Worm (Caenorhabditis elegans): ENCODE results near the gene ets-4.

ets-4 gene

ce11 chrX:6533038-6533437 lies 14.4 kb downstream of the ets-4 start:
- TF ChIP-seq hlh-8 (tag; optimal IDR thresholded peaks at IDR 0.05) (no peak), pax-1 (tag; optimal IDR thresholded peaks at IDR 0.05) (no peak), hlh-6 (tag; optimal IDR thresholded peaks at IDR 0.05) (no peak), tbx-2 (tag; optimal IDR thresholded peaks at IDR 0.05) (no peak)

DNA sequence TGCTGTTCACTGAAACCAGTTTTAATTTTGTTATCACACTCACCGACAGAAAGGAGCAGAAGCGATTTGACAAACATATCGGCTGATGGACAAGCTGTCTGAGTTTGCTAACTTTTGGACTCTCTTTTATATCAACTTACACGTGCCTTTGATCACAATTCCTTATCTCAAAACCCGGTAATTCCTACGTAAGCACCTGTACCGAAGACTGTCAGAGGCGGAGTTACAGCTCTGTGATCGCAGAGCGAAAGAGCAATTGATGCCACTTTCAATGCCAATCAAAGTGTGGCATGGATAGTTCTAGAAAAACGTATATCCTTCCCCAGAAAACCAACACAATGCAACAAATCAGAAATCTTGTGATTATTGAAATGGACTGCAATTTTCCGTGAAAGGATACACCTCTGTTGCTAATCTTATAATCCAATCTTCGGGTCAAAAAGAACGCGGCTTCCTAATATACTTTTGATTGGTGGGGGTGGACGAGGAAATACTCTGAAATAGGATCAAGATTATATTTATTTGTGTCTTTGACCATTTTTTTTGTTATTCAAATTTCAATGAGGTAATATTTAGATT lies 18.1 kb downstream of the ets-4 start, which contains the start of gene ilys-5:
TSS of gene ilys-5 (minus strand) at position 140 of the 579 bp plus-strand sequence.
- TF ChIP-seq Y22D7AL.16 (tag; optimal IDR thresholded peaks at IDR 0.05) (no peak), tbx-2 (tag; optimal IDR thresholded peaks at IDR 0.05) (no peak), pha-4 (tag; optimal IDR thresholded peaks at IDR 0.05) (no peak), fax-1 (tag; optimal IDR thresholded peaks at IDR 0.05) (no peak), pax-1 (tag; optimal IDR thresholded peaks at IDR 0.05) (no peak), rnt-1 (tag; optimal IDR thresholded peaks at IDR 0.05) (no peak), unc-55 (GFP tag; optimal IDR thresholded peaks at IDR 0.05) (no peak), lin-11 (tag; optimal IDR thresholded peaks at IDR 0.05) (no peak), ceh-34 (tag; optimal IDR thresholded peaks at IDR 0.05) (no peak), nhr-11 (tag; optimal IDR thresholded peaks at IDR 0.05) (no peak)

DNA sequence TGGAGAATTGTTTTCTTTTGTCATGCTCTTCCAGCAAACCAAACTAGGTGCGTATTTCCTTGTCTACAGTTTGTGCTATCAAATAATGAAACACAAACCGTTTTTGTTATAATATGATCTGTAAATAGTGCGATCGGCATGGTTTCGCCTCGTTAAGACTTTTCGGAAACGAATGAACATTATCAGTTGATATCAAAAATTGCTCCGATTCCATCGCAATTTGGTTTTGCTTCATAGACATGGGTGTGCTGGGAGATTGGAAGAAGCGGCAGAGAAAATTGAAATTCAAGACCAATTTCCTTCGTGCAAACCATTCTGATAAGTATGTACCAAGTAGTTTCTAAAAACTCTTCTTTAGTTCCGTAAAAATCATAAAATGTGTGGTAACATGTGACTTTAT lies 19.4 kb downstream of the ets-4 start:
- TF ChIP-seq ztf-16 (tag; optimal IDR thresholded peaks at IDR 0.05) = no peak
- TF ChIP-seq hlh-6 (tag; optimal IDR thresholded peaks at IDR 0.05) = no peak
- no peak for TF ChIP-seq sox-2 (GFP tag; IDR thresholded peaks at IDR 0.05)
- no peak for TF ChIP-seq che-1 (tag; optimal IDR thresholded peaks at IDR 0.05)
- no peak for TF ChIP-seq ceh-48 (tag; optimal IDR thresholded peaks at IDR 0.05)
- no peak for TF ChIP-seq C38D4.7 (GFP tag; optimal IDR thresholded peaks at IDR 0.05)
- TF ChIP-seq nhr-232 (tag; optimal IDR thresholded peaks at IDR 0.05) = no peak
- no peak for TF ChIP-seq K02D7.2 (tag; optimal IDR thresholded peaks at IDR 0.05)
- TF ChIP-seq ets-4 (tag; optimal IDR thresholded peaks at IDR 0.05) = no peak
- TF ChIP-seq hlh-13 (GFP tag; optimal IDR thresholded peaks at IDR 0.05) = no peak
- TF ChIP-seq elt-2 (tag; optimal IDR thresholded peaks at IDR 0.05) = no peak
- TF ChIP-seq unc-42 (tag; optimal IDR thresholded peaks at IDR 0.05) = no peak
- TF ChIP-seq pha-4 (tag; optimal IDR thresholded peaks at IDR 0.05) = no peak

DNA sequence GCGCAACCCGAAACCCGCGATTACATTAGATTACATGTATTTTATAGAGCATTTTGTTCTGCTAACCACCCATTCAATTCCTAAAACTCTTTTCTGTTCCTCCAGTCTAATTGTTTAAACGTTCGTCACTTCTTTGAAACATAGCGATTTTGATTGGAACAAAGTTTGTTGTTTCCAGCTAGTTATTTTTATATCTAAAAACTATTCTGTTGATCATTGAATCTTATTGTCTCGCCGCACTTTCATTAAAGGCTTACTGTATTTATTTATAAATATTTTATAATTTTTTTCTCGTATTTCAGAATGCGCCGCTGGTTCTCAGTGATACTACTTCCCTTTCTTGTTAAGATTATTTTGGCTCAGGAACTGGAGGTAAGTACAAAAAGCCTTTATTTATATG lies 24.0 kb downstream of the ets-4 start, which contains the start of gene T14E8.2:
TSS of gene T14E8.2 (plus strand) at position 301 of the 400 bp plus-strand sequence.
- TF ChIP-seq hlh-30 (tag; optimal IDR thresholded peaks at IDR 0.05; ENCODE audit: insufficient read depth) (no peak), hlh-13 (GFP tag; optimal IDR thresholded peaks at IDR 0.05) (no peak), unc-86 (tag; optimal IDR thresholded peaks at IDR 0.05) (no peak), rnt-1 (tag; optimal IDR thresholded peaks at IDR 0.05) (no peak), lim-6 (tag; optimal IDR thresholded peaks at IDR 0.05) (no peak), C38D4.7 (GFP tag; optimal IDR thresholded peaks at IDR 0.05) (no peak), ceh-24 (tag; optimal IDR thresholded peaks at IDR 0.05) (no peak), ceh-31 (tag; optimal IDR thresholded peaks at IDR 0.05) (no peak), sox-4 (tag; optimal IDR thresholded peaks at IDR 0.05) (no peak), pros-1 (tag; optimal IDR thresholded peaks at IDR 0.05) (no peak), npax-4 (tag; optimal IDR thresholded peaks at IDR 0.05) (no peak), hlh-6 (tag; optimal IDR thresholded peaks at IDR 0.05) (no peak), nhr-232 (tag; optimal IDR thresholded peaks at IDR 0.05) (no peak), Y22D7AL.16 (tag; optimal IDR thresholded peaks at IDR 0.05) (no peak), K02D7.2 (tag; optimal IDR thresholded peaks at IDR 0.05) (no peak), hlh-15 (tag; optimal IDR thresholded peaks at IDR 0.05) (no peak), ceh-6 (GFP tag; optimal IDR thresholded peaks at IDR 0.05) (no peak)

DNA sequence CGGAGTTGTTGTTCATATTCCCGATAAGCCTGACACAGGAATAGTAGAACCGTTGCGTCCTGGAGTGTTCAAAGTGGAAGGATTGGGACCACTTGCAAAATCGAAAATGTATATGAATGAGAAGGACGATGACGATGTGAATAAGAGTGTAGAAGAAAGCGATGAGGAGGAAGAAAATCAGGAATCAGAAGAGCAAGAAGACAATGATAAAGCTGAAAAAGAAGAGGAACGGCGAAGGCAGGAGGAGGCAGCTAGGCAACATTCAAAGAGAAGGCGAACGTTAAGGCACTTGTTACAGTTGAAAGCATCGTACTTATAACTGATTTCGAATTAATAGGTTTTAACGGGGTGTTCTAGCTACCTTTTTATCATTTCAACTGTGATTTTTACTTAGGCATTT lies 25.0 kb downstream of the ets-4 start:
- TF ChIP-seq tbx-7 (tag; optimal IDR thresholded peaks at IDR 0.05) = no peak
- TF ChIP-seq syd-9 (tag; optimal IDR thresholded peaks at IDR 0.05) = no peak
- no peak for TF ChIP-seq ahr-1 (tag; optimal IDR thresholded peaks at IDR 0.05)
- TF ChIP-seq Y22D7AL.16 (tag; optimal IDR thresholded peaks at IDR 0.05) = no peak
- TF ChIP-seq fax-1 (tag; optimal IDR thresholded peaks at IDR 0.05) = no peak
- no peak for TF ChIP-seq C08G9.2 (tag; optimal IDR thresholded peaks at IDR 0.05)
- TF ChIP-seq hlh-30 (tag; optimal IDR thresholded peaks at IDR 0.05; ENCODE audit: insufficient read depth) = no peak
- TF ChIP-seq K09A11.1 (tag; optimal IDR thresholded peaks at IDR 0.05; ENCODE audit: insufficient read depth) = no peak
- TF ChIP-seq hlh-6 (tag; optimal IDR thresholded peaks at IDR 0.05) = no peak
- no peak for TF ChIP-seq ref-2 (tag; optimal IDR thresholded peaks at IDR 0.05)
- no peak for TF ChIP-seq nhr-11 (tag; optimal IDR thresholded peaks at IDR 0.05)
- no peak for TF ChIP-seq ama-1 (optimal IDR thresholded peaks at IDR 0.05)
- TF ChIP-seq unc-86 (tag; optimal IDR thresholded peaks at IDR 0.05) = no peak
- TF ChIP-seq unc-3 (GFP tag; conservative IDR thresholded peaks at IDR 0.05) = no peak
- TF ChIP-seq unc-3 (tag; optimal IDR thresholded peaks at IDR 0.05) = no peak
- TF ChIP-seq ceh-18 (tag; optimal IDR thresholded peaks at IDR 0.05) = no peak
- no peak for TF ChIP-seq hlh-15 (tag; optimal IDR thresholded peaks at IDR 0.05)
- no peak for TF ChIP-seq ceh-2 (tag; optimal IDR thresholded peaks at IDR 0.05)
